Fruit fly (Drosophila melanogaster) whole organism, prepupa: ENCODE data around the gene Smyd4-2.
A peak's percentile ranks its signal among the peaks of the same experiment; 100 is the strongest.

ENCODE experiments used
- Blimp-1 ChIP-seq: fragments of 200-800 bp; sonication (Bioruptor generic); optimal IDR thresholded peaks from 3 replicates; lab custom pipeline; 2017; ENCODE audit warnings: missing biosample characterization, missing genetic modification characterization, mild to moderate bottlenecking, moderate library complexity, missing genetic modification reagents
- CG10631 ChIP-seq: fragments of 200-800 bp; sonication (Bioruptor generic); optimal IDR thresholded peaks from 2 replicates; lab custom pipeline; 2016; ENCODE audit warnings: missing biosample characterization, missing genetic modification characterization
- CG11762 ChIP-seq: fragments of 200-800 bp; sonication (Bioruptor generic); optimal IDR thresholded peaks from 3 replicates; lab custom pipeline; 2016; ENCODE audit warnings: missing biosample characterization, missing genetic modification characterization; ENCODE audit not compliant: insufficient read depth
- CG11902 ChIP-seq: fragments of 200-800 bp; sonication (Bioruptor generic); optimal IDR thresholded peaks from 3 replicates; lab custom pipeline; 2016; ENCODE audit warnings: missing biosample characterization, missing genetic modification characterization
- CG16779 ChIP-seq: fragments of 200-800 bp; sonication (Bioruptor generic); optimal IDR thresholded peaks from 3 replicates; lab custom pipeline; 2017; ENCODE audit warnings: missing biosample characterization, mild to moderate bottlenecking, missing genetic modification characterization
- CG3032 ChIP-seq: fragments of 200-800 bp; optimal IDR thresholded peaks from 2 replicates; lab custom pipeline; 2019; ENCODE audit warnings: missing biosample characterization, mild to moderate bottlenecking, missing genetic modification characterization, moderate library complexity
- CG32006 ChIP-seq: fragments of 200-800 bp; sonication (Bioruptor generic); optimal IDR thresholded peaks from 3 replicates; lab custom pipeline; 2017; ENCODE audit warnings: missing biosample characterization, mild to moderate bottlenecking, missing genetic modification characterization
- CG34406 ChIP-seq: fragments of 200-800 bp; sonication (Bioruptor generic); optimal IDR thresholded peaks from 3 replicates; lab custom pipeline; 2016; ENCODE audit warnings: missing biosample characterization, missing genetic modification characterization
- CG3919 ChIP-seq: fragments of 200-800 bp; sonication (Bioruptor generic); optimal IDR thresholded peaks from 3 replicates; lab custom pipeline; 2016; ENCODE audit warnings: missing biosample characterization, missing genetic modification characterization
- CG6276 ChIP-seq: fragments of 200-800 bp; sonication (Bioruptor generic); optimal IDR thresholded peaks from 2 replicates; lab custom pipeline; 2017; ENCODE audit warnings: missing biosample characterization, mild to moderate bottlenecking, missing genetic modification characterization
- CG6792 ChIP-seq: fragments of 200-800 bp; sonication (Bioruptor generic); optimal IDR thresholded peaks from 3 replicates; lab custom pipeline; 2016; ENCODE audit warnings: missing biosample characterization, missing genetic modification characterization
- CG6808 ChIP-seq: fragments of 200-800 bp; sonication (Bioruptor generic); optimal IDR thresholded peaks from 3 replicates; lab custom pipeline; 2017; ENCODE audit warnings: missing biosample characterization, missing genetic modification characterization, mild to moderate bottlenecking, moderate library complexity, missing genetic modification reagents
- CG6854 ChIP-seq: fragments of 200-800 bp; sonication (Bioruptor generic); optimal IDR thresholded peaks from 2 replicates; lab custom pipeline; 2017; ENCODE audit warnings: missing biosample characterization, mild to moderate bottlenecking, missing genetic modification characterization
- CG8119 ChIP-seq: fragments of 200-800 bp; sonication (Bioruptor generic); IDR thresholded peaks from 3 replicates; pipeline ENCODE4 v1.3.6; 2022; ENCODE audit warnings: missing biosample characterization, missing genetic modification characterization
- CG8319 ChIP-seq: fragments of 200-800 bp; sonication (Bioruptor generic); optimal IDR thresholded peaks from 3 replicates; lab custom pipeline; 2016; ENCODE audit warnings: missing biosample characterization, missing genetic modification characterization
- CG8632 ChIP-seq: fragments of 200-800 bp; sonication (Bioruptor generic); optimal IDR thresholded peaks from 3 replicates; lab custom pipeline; 2016; ENCODE audit warnings: missing biosample characterization, missing genetic modification characterization
- CG9139 ChIP-seq: fragments of 200-800 bp; sonication (Bioruptor generic); optimal IDR thresholded peaks from 3 replicates; lab custom pipeline; 2017; ENCODE audit warnings: missing biosample characterization, mild to moderate bottlenecking, missing genetic modification characterization
- Eip75B ChIP-seq: fragments of 200-800 bp; sonication (Bioruptor generic); optimal IDR thresholded peaks from 3 replicates; lab custom pipeline; 2016; ENCODE audit warnings: missing biosample characterization, missing genetic modification characterization
- Eip78C ChIP-seq: fragments of 200-800 bp; sonication (Bioruptor generic); peaks from one replicate; lab custom pipeline; 2016; ENCODE audit warnings: missing biosample characterization, missing genetic modification characterization
- Eip93F ChIP-seq: fragments of 200-800 bp; sonication (Bioruptor generic); optimal IDR thresholded peaks from 2 replicates; lab custom pipeline; 2016; ENCODE audit warnings: missing biosample characterization, mild to moderate bottlenecking, missing genetic modification characterization
- Ets96B ChIP-seq: fragments of 200-800 bp; optimal IDR thresholded peaks from 2 replicates; lab custom pipeline; 2019; ENCODE audit warnings: missing biosample characterization, mild to moderate bottlenecking, missing genetic modification characterization, moderate library complexity
- Hr38 ChIP-seq: sonication (Bioruptor generic); optimal IDR thresholded peaks from 2 replicates; lab custom pipeline; 2016; ENCODE audit warnings: missing biosample characterization, missing genetic modification characterization
- Hr39 ChIP-seq: fragments of 200-800 bp; sonication (Bioruptor generic); optimal IDR thresholded peaks from 2 replicates; lab custom pipeline; 2016; ENCODE audit warnings: missing biosample characterization, missing genetic modification characterization
- Hr4 ChIP-seq: fragments of 200-800 bp; sonication (Bioruptor generic); optimal IDR thresholded peaks from 3 replicates; lab custom pipeline; 2016; ENCODE audit warnings: missing biosample characterization, missing genetic modification characterization
- Lpt ChIP-seq: fragments of 200-800 bp; sonication (Bioruptor generic); optimal IDR thresholded peaks from 3 replicates; lab custom pipeline; 2016; ENCODE audit warnings: missing biosample characterization, missing genetic modification characterization
- Met ChIP-seq: fragments of 200-800 bp; sonication (Bioruptor generic); optimal IDR thresholded peaks from 3 replicates; lab custom pipeline; 2016; ENCODE audit warnings: missing biosample characterization, missing genetic modification characterization
- Smox ChIP-seq: fragments of 200-800 bp; sonication (Bioruptor generic); optimal IDR thresholded peaks from 3 replicates; lab custom pipeline; 2016; ENCODE audit warnings: missing biosample characterization, missing genetic modification characterization
- Sox102F ChIP-seq: fragments of 200-800 bp; sonication (Bioruptor generic); optimal IDR thresholded peaks from 2 replicates; lab custom pipeline; 2016; ENCODE audit warnings: missing biosample characterization, mild to moderate bottlenecking, missing genetic modification characterization
- Sox14 ChIP-seq: fragments of 200-800 bp; sonication (Bioruptor generic); optimal IDR thresholded peaks from 3 replicates; lab custom pipeline; 2016; ENCODE audit warnings: missing biosample characterization, missing genetic modification characterization
- Sox15 ChIP-seq: fragments of 200-800 bp; sonication (Bioruptor generic); optimal IDR thresholded peaks from 3 replicates; lab custom pipeline; 2016; ENCODE audit warnings: missing biosample characterization, missing genetic modification characterization
- acj6 ChIP-seq: fragments of 200-800 bp; sonication (Bioruptor generic); optimal IDR thresholded peaks from 3 replicates; lab custom pipeline; 2016; ENCODE audit warnings: missing biosample characterization, missing genetic modification characterization
- dac ChIP-seq: fragments of 200-800 bp; sonication (Bioruptor generic); optimal IDR thresholded peaks from 2 replicates; lab custom pipeline; 2017; ENCODE audit warnings: missing biosample characterization, mild to moderate bottlenecking, missing genetic modification characterization
- dsx ChIP-seq: fragments of 200-800 bp; optimal IDR thresholded peaks from 3 replicates; lab custom pipeline; 2019; ENCODE audit warnings: missing biosample characterization, mild to moderate bottlenecking, missing genetic modification characterization, moderate library complexity; ENCODE audit not compliant: poor library complexity, severe bottlenecking
- eg ChIP-seq: fragments of 200-800 bp; sonication (Bioruptor generic); IDR thresholded peaks from 3 replicates; pipeline ENCODE4 v1.3.6; 2022; ENCODE audit warnings: missing biosample characterization, missing genetic modification characterization
- esn ChIP-seq: fragments of 200-800 bp; sonication (Bioruptor generic); optimal IDR thresholded peaks from 2 replicates; lab custom pipeline; 2016; ENCODE audit warnings: missing biosample characterization, mild to moderate bottlenecking, missing genetic modification characterization, moderate library complexity
- fd59A ChIP-seq: fragments of 200-800 bp; sonication (Bioruptor generic); optimal IDR thresholded peaks from 2 replicates; lab custom pipeline; 2017; ENCODE audit warnings: missing biosample characterization, mild to moderate bottlenecking, missing genetic modification characterization, missing genetic modification reagents
- fkh ChIP-seq: fragments of 200-800 bp; sonication (Bioruptor generic); optimal IDR thresholded peaks from 3 replicates; lab custom pipeline; 2017; ENCODE audit warnings: missing biosample characterization, mild to moderate bottlenecking, missing genetic modification characterization, moderate library complexity
- net ChIP-seq: fragments of 200-800 bp; sonication (Bioruptor generic); optimal IDR thresholded peaks from 3 replicates; lab custom pipeline; 2016; ENCODE audit warnings: missing biosample characterization, missing genetic modification characterization
- pdm3 ChIP-seq: fragments of 200-800 bp; sonication (Bioruptor generic); optimal IDR thresholded peaks from 3 replicates; lab custom pipeline; 2016; ENCODE audit warnings: missing biosample characterization, missing genetic modification characterization
- ss ChIP-seq, 2 experiments: fragments of 200-800 bp; sonication (Bioruptor generic); optimal IDR thresholded peaks; 2 replicates in 1 of 2; 3 replicates in 1 of 2; lab custom pipeline; 2017 to 2018; ENCODE audit warnings: mild to moderate bottlenecking in 2 of 2, missing biosample characterization in 2 of 2, missing genetic modification characterization in 2 of 2, moderate library complexity in 1 of 2
- svp ChIP-seq: fragments of 200-800 bp; sonication (Bioruptor generic); peaks from one replicate; lab custom pipeline; 2016; ENCODE audit warnings: missing biosample characterization, missing genetic modification characterization
- topi ChIP-seq: fragments of 200-800 bp; sonication (Bioruptor generic); optimal IDR thresholded peaks from 3 replicates; lab custom pipeline; 2016; ENCODE audit warnings: missing biosample characterization, missing genetic modification characterization

The Smyd4-2 gene

dm6 chr3L:12408513-12409320 is 7.0 kb upstream of the Smyd4-2 start (continued):
- TF ChIP-seq topi (GFP tag; lab: Kevin White, UChicago) (peak; percentile 69), Lpt (GFP tag; lab: Kevin White, UChicago) (peak; percentile 85), Sox102F (GFP tag; lab: Kevin White, UChicago) (peak; percentile 60), esn (peak; percentile 65), svp (GFP tag; lab: Kevin White, UChicago) (peak; percentile 94), CG8119 (peak; percentile 76), CG8632 (GFP tag; lab: Kevin White, UChicago) (no peak), Hr4 (GFP tag; lab: Kevin White, UChicago) (peak; percentile 56), CG11902 (GFP tag; lab: Kevin White, UChicago) (peak; percentile 42), dsx (GFP tag; lab: Kevin White, UChicago) (peak; percentile 78), Hr38 (GFP tag; lab: Kevin White, UChicago) (peak; percentile 49), Blimp-1 (peak; percentile 64), CG6854 (GFP tag; lab: Kevin White, UChicago) (peak; percentile 96), Eip75B (GFP tag; lab: Kevin White, UChicago) (peak; percentile 48), CG34406 (GFP tag; lab: Kevin White, UChicago) (no peak)

dm6 chr3L:12407779-12408178 is 6.0 kb upstream of the Smyd4-2 start:
- TF ChIP-seq CG32006 (GFP tag; lab: Kevin White, UChicago), result no peak
- TF ChIP-seq Smox, result no peak
- no peak for TF ChIP-seq Met
- no peak for TF ChIP-seq fd59A (GFP tag; lab: Kevin White, UChicago)
- no peak for TF ChIP-seq CG6792 (GFP tag; lab: Kevin White, UChicago)
- no peak for TF ChIP-seq CG3032
- TF ChIP-seq CG9139 (GFP tag; lab: Kevin White, UChicago), result no peak
- TF ChIP-seq ss (GFP tag; optimal IDR thresholded peaks at IDR 0.05; lab: Kevin White, UChicago), result no peak
- no peak for TF ChIP-seq Hr38 (GFP tag; lab: Kevin White, UChicago)
- TF ChIP-seq net (GFP tag; lab: Kevin White, UChicago), result no peak
- TF ChIP-seq dsx (GFP tag; lab: Kevin White, UChicago), result no peak

DNA sequence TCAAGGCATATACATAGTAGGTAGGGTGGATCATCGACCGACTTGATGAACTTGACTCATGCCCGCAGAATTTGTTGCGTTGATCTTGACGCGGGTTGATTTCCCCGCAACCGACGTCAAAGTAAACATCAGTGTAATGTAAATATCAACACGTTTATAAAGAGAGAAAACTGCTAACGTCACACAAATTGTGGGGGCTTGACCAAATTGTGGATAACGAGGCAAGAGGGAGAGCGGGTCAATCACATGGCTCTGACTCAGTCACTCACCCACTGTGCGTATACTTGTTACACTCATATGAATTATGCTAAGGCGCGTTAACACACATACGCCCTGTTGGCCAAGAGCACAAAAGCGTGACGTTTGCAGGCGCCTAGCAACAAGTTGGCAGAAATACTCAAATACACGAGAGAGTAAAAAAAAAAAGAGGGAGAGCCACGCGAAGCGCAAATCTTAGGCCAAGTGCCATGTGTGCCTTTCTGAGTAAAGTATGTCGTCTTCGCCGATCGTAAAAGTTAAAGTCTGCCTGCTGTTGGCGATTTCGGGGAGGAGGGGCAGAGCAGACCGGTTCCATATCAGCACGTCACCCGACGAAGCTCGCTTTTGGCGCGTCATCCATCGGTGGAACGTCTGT is 5.4 kb upstream of the Smyd4-2 start:
- peak; percentile 45 for TF ChIP-seq Sox14 (GFP tag; lab: Kevin White, UChicago)
- TF ChIP-seq CG16779 (tag; lab: Kevin White, UChicago), result peak; percentile 23
- no peak for TF ChIP-seq CG11902 (GFP tag; lab: Kevin White, UChicago)
- peak; percentile 4 for TF ChIP-seq Hr4 (GFP tag; lab: Kevin White, UChicago)
- no peak for TF ChIP-seq dsx (GFP tag; lab: Kevin White, UChicago)
- TF ChIP-seq Hr39 (GFP tag; lab: Kevin White, UChicago), result no peak
- TF ChIP-seq pdm3 (GFP tag; lab: Kevin White, UChicago), result no peak
- no peak for TF ChIP-seq dac (GFP tag; lab: Kevin White, UChicago)
- TF ChIP-seq CG8632 (GFP tag; lab: Kevin White, UChicago), result peak; percentile 72
- peak; percentile 41 for TF ChIP-seq CG8119
- TF ChIP-seq fkh (GFP tag; lab: Kevin White, UChicago), result peak; percentile 98
- TF ChIP-seq CG10631 (GFP tag; lab: Kevin White, UChicago), result peak; percentile 78
- TF ChIP-seq fd59A (GFP tag; lab: Kevin White, UChicago), result peak; percentile 40
- TF ChIP-seq Blimp-1, result peak; percentile 60
- TF ChIP-seq CG3919 (GFP tag; lab: Kevin White, UChicago), result no peak
- TF ChIP-seq CG8319 (GFP tag; lab: Kevin White, UChicago), result no peak
- no peak for TF ChIP-seq Sox15 (GFP tag; lab: Kevin White, UChicago)
- TF ChIP-seq esn, result peak; percentile 77
- no peak for TF ChIP-seq Ets96B (tag; lab: Kevin White, UChicago)
- peak; percentile 50 for TF ChIP-seq CG11762 (GFP tag; lab: Kevin White, UChicago)
- peak; percentile 68 for TF ChIP-seq acj6
- peak; percentile 24 for TF ChIP-seq net (GFP tag; lab: Kevin White, UChicago)
- TF ChIP-seq CG32006 (GFP tag; lab: Kevin White, UChicago), result no peak
- TF ChIP-seq CG6276 (GFP tag; lab: Kevin White, UChicago), result peak; percentile 22
- peak; percentile 90 for TF ChIP-seq svp (GFP tag; lab: Kevin White, UChicago)
- no peak for TF ChIP-seq Eip93F (GFP tag; lab: Kevin White, UChicago)
- TF ChIP-seq Hr38 (GFP tag; lab: Kevin White, UChicago), result peak; percentile 77
- peak; percentile 57 for TF ChIP-seq eg (GFP tag; lab: Robert Waterston, UW)
- TF ChIP-seq Met, result no peak
- TF ChIP-seq CG9139 (GFP tag; lab: Kevin White, UChicago), result peak; percentile 41
- TF ChIP-seq CG6808, result peak; percentile 52
- TF ChIP-seq Eip78C (GFP tag; lab: Kevin White, UChicago), result peak; percentile 87
- peak; percentile 4 for TF ChIP-seq CG3032
